Worm (Caenorhabditis elegans) whole organism, L4 larva: ENCODE data around the gene svh-5.
A peak's percentile ranks its signal among the peaks of the same experiment; 100 is the strongest.

Experiments used
- D1046.2 ChIP-seq: fragments of 200-800 bp; sonication (Bioruptor generic); IDR thresholded peaks from 2 replicates; pipeline ENCODE4 v1.3.6; 2022; ENCODE audit warnings: missing genetic modification characterization, missing compliant biosample characterization
- F49E8.2 ChIP-seq: sonication (generic microtip); optimal IDR thresholded peaks from 2 replicates; lab custom pipeline; 2016; ENCODE audit warnings: missing compliant biosample characterization, mild to moderate bottlenecking, missing genetic modification characterization, borderline replicate concordance
- T26A8.4 ChIP-seq: fragments of 200-800 bp; sonication (Bioruptor generic); IDR thresholded peaks from 2 replicates; pipeline ENCODE4 v1.3.6; 2022; ENCODE audit warnings: missing genetic modification characterization, missing compliant biosample characterization
- Y5F2A.4 ChIP-seq: fragments of 200-800 bp; sonication (Bioruptor generic); optimal IDR thresholded peaks from 2 replicates; lab custom pipeline; 2018; ENCODE audit warnings: mild to moderate bottlenecking, missing genetic modification characterization, missing compliant biosample characterization
- ZK337.2 ChIP-seq: fragments of 200-800 bp; sonication (Bioruptor generic); IDR thresholded peaks from 2 replicates; pipeline ENCODE4 v1.3.6; 2022; ENCODE audit warnings: missing genetic modification reagents, missing genetic modification characterization, missing compliant biosample characterization
- ZK546.5 ChIP-seq, 2 experiments: sonication (generic microtip); optimal IDR thresholded peaks; 2 replicates each; lab custom pipeline; 2017; ENCODE audit warnings: missing biosample characterization in 2 of 2, missing genetic modification characterization in 2 of 2
- aha-1 ChIP-seq: fragments of 150-350 bp; peaks from one replicate; lab custom pipeline; 2014; ENCODE audit warnings: missing biosample characterization, missing genetic modification characterization
- aly-2 ChIP-seq: sonication (generic microtip); optimal IDR thresholded peaks from 2 replicates; lab custom pipeline; 2018; ENCODE audit warnings: missing biosample characterization, missing genetic modification characterization
- ceh-28 ChIP-seq: fragments of 150-350 bp; optimal IDR thresholded peaks from 2 replicates; lab custom pipeline; 2014; ENCODE audit warnings: missing biosample characterization, missing genetic modification reagents, missing genetic modification characterization
- ctbp-1 ChIP-seq: fragments of 200-800 bp; sonication (Bioruptor generic); IDR thresholded peaks from 2 replicates; pipeline ENCODE4 v1.3.6; 2022; ENCODE audit warnings: missing genetic modification reagents, missing genetic modification characterization, missing compliant biosample characterization
- daf-12 ChIP-seq: fragments of 150-350 bp; optimal IDR thresholded peaks from 2 replicates; lab custom pipeline; 2014; ENCODE audit warnings: missing biosample characterization, missing genetic modification reagents, missing genetic modification characterization
- daf-19 ChIP-seq: fragments of 200-800 bp; sonication (Bioruptor generic); conservative IDR thresholded peaks from 2 replicates; pipeline ENCODE4 v1.3.6; 2022; ENCODE audit warnings: missing genetic modification characterization, missing compliant biosample characterization
- dmd-8 ChIP-seq: fragments of 200-800 bp; sonication (Bioruptor generic); IDR thresholded peaks from 2 replicates; pipeline ENCODE4 v1.3.6; 2022; ENCODE audit warnings: missing genetic modification characterization, missing compliant biosample characterization
- dmd-9 ChIP-seq: fragments of 200-800 bp; sonication (Bioruptor generic); IDR thresholded peaks from 2 replicates; pipeline ENCODE4 v1.3.6; 2022; ENCODE audit warnings: missing genetic modification reagents, missing genetic modification characterization, missing compliant biosample characterization
- dpl-1 ChIP-seq: fragments of 150-350 bp; optimal IDR thresholded peaks from 2 replicates; lab custom pipeline; 2014; ENCODE audit warnings: missing biosample characterization, missing genetic modification reagents, missing genetic modification characterization
- egl-43 ChIP-seq: fragments of 200-800 bp; sonication (Bioruptor generic); IDR thresholded peaks from 2 replicates; pipeline ENCODE4 v1.3.6; 2022; ENCODE audit warnings: missing genetic modification reagents, missing genetic modification characterization, missing compliant biosample characterization
- hif-1 ChIP-seq, 2 experiments: sonication (generic microtip); optimal IDR thresholded peaks; 2 replicates each; lab custom pipeline; 2016 to 2017; ENCODE audit warnings: missing compliant biosample characterization in 2 of 2, missing genetic modification characterization in 2 of 2, missing genetic modification reagents in 2 of 2, missing genotype in 2 of 2, mild to moderate bottlenecking in 1 of 2
- hlh-11 ChIP-seq: fragments of 200-800 bp; sonication (Bioruptor generic); optimal IDR thresholded peaks from 2 replicates; lab custom pipeline; 2018; ENCODE audit warnings: mild to moderate bottlenecking, missing genetic modification characterization, missing compliant biosample characterization
- hlh-30 ChIP-seq: sonication (generic microtip); optimal IDR thresholded peaks from 2 replicates; lab custom pipeline; 2017; ENCODE audit warnings: antibody characterized with exemption, mild to moderate bottlenecking, missing genetic modification characterization, missing compliant biosample characterization; ENCODE audit not compliant: insufficient read depth
- hmg-1.1 ChIP-seq: fragments of 200-800 bp; sonication (Bioruptor generic); IDR thresholded peaks from 2 replicates; pipeline ENCODE4 v1.3.6; 2022; ENCODE audit warnings: missing genetic modification reagents, missing genetic modification characterization, missing compliant biosample characterization
- lim-7 ChIP-seq: fragments of 200-800 bp; sonication (Bioruptor generic); IDR thresholded peaks from 2 replicates; pipeline ENCODE4 v1.3.6; 2022; ENCODE audit warnings: missing genetic modification characterization, missing compliant biosample characterization
- lin-29 ChIP-seq: fragments of 200-800 bp; sonication (Bioruptor generic); IDR thresholded peaks from 2 replicates; pipeline ENCODE4 v1.3.6; 2022; ENCODE audit warnings: missing genetic modification reagents, missing genetic modification characterization, missing compliant biosample characterization
- lsy-2 ChIP-seq, 2 experiments: fragments of 150-350 bp in 1 of 2; sonication (generic microtip) in 1 of 2; optimal IDR thresholded peaks; 2 replicates each; lab custom pipeline; 2014 to 2017; ENCODE audit warnings: missing biosample characterization in 2 of 2, missing genetic modification characterization in 2 of 2
- madf-9 ChIP-seq: fragments of 200-800 bp; sonication (Bioruptor generic); conservative IDR thresholded peaks from 2 replicates; pipeline ENCODE4 v1.3.6; 2022; ENCODE audit warnings: missing genetic modification reagents, missing genetic modification characterization, missing compliant biosample characterization
- mdl-1 ChIP-seq, 2 experiments: fragments of 150-350 bp in 1 of 2; sonication (generic microtip) in 1 of 2; optimal IDR thresholded peaks; 2 replicates each; lab custom pipeline; 2014 to 2017; ENCODE audit warnings: missing biosample characterization in 2 of 2, missing genetic modification characterization in 2 of 2
- mep-1 ChIP-seq: fragments of 150-350 bp; sonication (generic microtip); optimal IDR thresholded peaks from 3 replicates; lab custom pipeline; 2014; ENCODE audit warnings: missing biosample characterization, missing genetic modification characterization
- mxl-2 ChIP-seq: fragments of 200-800 bp; sonication (Bioruptor generic); conservative IDR thresholded peaks from 2 replicates; pipeline ENCODE4 v1.3.6; 2022; ENCODE audit warnings: missing genetic modification reagents, missing genetic modification characterization, missing compliant biosample characterization
- nhr-102 ChIP-seq: sonication (generic microtip); optimal IDR thresholded peaks from 2 replicates; lab custom pipeline; 2016; ENCODE audit warnings: mild to moderate bottlenecking, missing genetic modification characterization, moderate library complexity, missing compliant biosample characterization
- nhr-11 ChIP-seq: fragments of 150-350 bp; optimal IDR thresholded peaks from 2 replicates; lab custom pipeline; 2014; ENCODE audit warnings: missing biosample characterization, missing genetic modification characterization
- nhr-111 ChIP-seq: fragments of 200-800 bp; sonication (Bioruptor generic); optimal IDR thresholded peaks from 2 replicates; lab custom pipeline; 2018; ENCODE audit warnings: mild to moderate bottlenecking, missing genetic modification characterization, missing compliant biosample characterization
- nhr-25 ChIP-seq: sonication (generic microtip); optimal IDR thresholded peaks from 2 replicates; lab custom pipeline; 2017; ENCODE audit warnings: missing genetic modification characterization, mild to moderate bottlenecking, missing compliant biosample characterization, antibody characterized with exemption, moderate library complexity, borderline replicate concordance; ENCODE audit not compliant: insufficient read depth
- nhr-41 ChIP-seq: fragments of 200-800 bp; sonication (Bioruptor generic); IDR thresholded peaks from 2 replicates; pipeline ENCODE4 v1.3.6; 2022; ENCODE audit warnings: missing genetic modification reagents, missing genetic modification characterization, missing compliant biosample characterization
- nhr-42 ChIP-seq: fragments of 200-800 bp; sonication (Bioruptor generic); IDR thresholded peaks from 2 replicates; pipeline ENCODE4 v1.3.6; 2022; ENCODE audit warnings: missing genetic modification characterization, missing compliant biosample characterization
- saeg-2 ChIP-seq: fragments of 200-800 bp; sonication (Bioruptor generic); IDR thresholded peaks from 2 replicates; pipeline ENCODE4 v1.3.6; 2022; ENCODE audit warnings: missing genetic modification reagents, missing genetic modification characterization, missing compliant biosample characterization
- spr-1 ChIP-seq: sonication (generic microtip); optimal IDR thresholded peaks from 2 replicates; lab custom pipeline; 2016; ENCODE audit warnings: mild to moderate bottlenecking, missing genetic modification characterization, missing compliant biosample characterization
- tag-97 ChIP-seq: fragments of 200-800 bp; sonication (Bioruptor generic); IDR thresholded peaks from 2 replicates; pipeline ENCODE4 v1.3.6; 2022; ENCODE audit warnings: missing genetic modification characterization, missing compliant biosample characterization
- unc-130 ChIP-seq: sonication (generic microtip); optimal IDR thresholded peaks from 2 replicates; lab custom pipeline; 2016; ENCODE audit warnings: missing genetic modification reagents, missing genetic modification characterization, missing compliant biosample characterization
- unc-62 ChIP-seq, 3 experiments: fragments of 150-350 bp in 1 of 3; sonication (generic microtip); optimal IDR thresholded peaks in 2 of 3; peaks in 1 of 3; 1 replicate in 1 of 3; 2 replicates in 2 of 3; lab custom pipeline; 2014 to 2017; ENCODE audit warnings: missing biosample characterization in 3 of 3, missing genetic modification characterization in 3 of 3, missing genetic modification reagents in 3 of 3, missing genotype in 1 of 3
- vab-7 ChIP-seq: fragments of 200-800 bp; sonication (Bioruptor generic); IDR thresholded peaks from 2 replicates; pipeline ENCODE4 v1.3.6; 2022; ENCODE audit warnings: missing genetic modification reagents, missing genetic modification characterization, missing compliant biosample characterization
- zip-2 ChIP-seq: fragments of 150-350 bp; optimal IDR thresholded peaks from 2 replicates; lab custom pipeline; 2014; ENCODE audit warnings: missing biosample characterization, missing genetic modification characterization

Gene svh-5

DNA sequence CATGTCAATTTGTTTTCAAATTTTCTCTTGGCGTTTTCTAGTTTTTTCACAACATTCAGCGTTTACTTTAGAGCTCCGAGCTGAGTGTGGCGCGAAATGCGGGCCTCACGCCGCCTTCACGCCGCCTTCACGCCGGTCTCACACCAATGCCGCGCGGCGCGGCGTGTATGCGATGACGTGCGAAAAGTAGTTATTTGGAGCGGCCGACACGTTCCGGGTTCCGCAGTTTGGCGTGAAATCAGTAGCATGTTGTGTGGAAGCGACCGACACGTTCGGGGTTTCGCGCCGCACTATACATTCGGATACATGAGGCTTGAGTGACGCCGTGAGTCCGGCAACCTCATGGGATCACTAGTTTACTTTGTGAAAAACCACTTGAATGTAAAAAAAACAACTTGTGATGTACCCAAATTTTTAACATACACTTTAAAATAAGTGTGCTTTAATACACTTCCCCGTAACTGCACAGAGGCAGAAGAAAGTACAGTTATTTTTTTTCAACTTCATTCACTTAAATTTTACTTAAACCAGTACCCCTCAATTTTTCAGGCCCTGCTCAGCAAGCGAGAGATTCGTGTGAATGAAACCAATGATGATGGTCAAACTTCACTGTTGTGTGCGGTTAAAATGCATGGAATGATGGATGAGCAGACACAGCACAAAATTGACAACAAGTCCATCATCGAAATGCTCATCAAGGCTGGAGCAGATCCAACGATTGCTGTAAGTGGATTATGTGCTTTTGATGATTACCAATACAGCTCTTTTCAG is 15.3 kb downstream of the svh-5 start (continued):
- no peak for TF ChIP-seq dmd-9 (GFP tag; lab: Robert Waterston, UW)
- 0 out of 2 replicates have a peak, but pooled peaks have one; percentile 56 for TF ChIP-seq D1046.2
- 0 out of 2 replicates have a peak, but pooled peaks have one; percentile 29 for TF ChIP-seq nhr-42 (GFP tag; lab: Robert Waterston, UW)
- no peak for TF ChIP-seq ZK337.2
- no peak for TF ChIP-seq mdl-1 (tag; optimal IDR thresholded peaks at IDR 0.05; lab: Kevin White, UChicago)
- TF ChIP-seq nhr-111 (GFP tag; lab: Kevin White, UChicago), result no peak
- TF ChIP-seq spr-1 (tag; lab: Kevin White, UChicago), result peak; percentile 18
- no peak for TF ChIP-seq saeg-2 (GFP tag; lab: Robert Waterston, UW)
- 0 out of 2 replicates have a peak, but pooled peaks have one; percentile 24 for TF ChIP-seq nhr-41 (GFP tag; lab: Robert Waterston, UW)

DNA sequence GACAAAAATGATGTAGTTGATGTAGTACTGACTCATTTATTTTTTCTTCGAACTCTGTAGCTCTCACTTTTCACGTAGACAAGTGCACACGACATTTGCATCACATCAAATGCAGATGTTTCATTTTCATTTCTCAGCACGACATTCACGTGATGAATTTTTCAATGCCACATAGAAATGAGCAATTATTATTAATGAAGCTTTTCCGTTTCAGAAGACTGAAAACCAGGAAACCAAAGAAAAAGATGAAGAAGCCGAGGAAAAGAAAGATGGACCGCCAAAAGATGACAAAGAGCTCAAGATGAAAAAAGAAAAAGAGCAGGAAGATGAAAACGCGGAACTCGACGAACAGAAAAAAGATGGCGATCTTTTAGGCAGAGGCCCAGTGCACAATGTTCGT is 22.0 kb downstream of the svh-5 start:
- TF ChIP-seq mep-1 (peak; percentile 40), unc-62 (GFP tag; optimal IDR thresholded peaks at IDR 0.05 in 1 of 2; lab: Kevin White, UChicago) (no peak), unc-62 (tag; optimal IDR thresholded peaks at IDR 0.05; lab: Kevin White, UChicago) (no peak), hlh-11 (no peak), hif-1 (tag; optimal IDR thresholded peaks at IDR 0.05; lab: Kevin White, UChicago) (peak in 1 of 2 experiments; percentile 50), lsy-2 (tag; optimal IDR thresholded peaks at IDR 0.05; lab: Kevin White, UChicago) (peak in 1 of 2 experiments; percentile 63), hlh-30 (peak; percentile 35)
- TF ChIP-seq, all 104 proteins: peak for 4

DNA sequence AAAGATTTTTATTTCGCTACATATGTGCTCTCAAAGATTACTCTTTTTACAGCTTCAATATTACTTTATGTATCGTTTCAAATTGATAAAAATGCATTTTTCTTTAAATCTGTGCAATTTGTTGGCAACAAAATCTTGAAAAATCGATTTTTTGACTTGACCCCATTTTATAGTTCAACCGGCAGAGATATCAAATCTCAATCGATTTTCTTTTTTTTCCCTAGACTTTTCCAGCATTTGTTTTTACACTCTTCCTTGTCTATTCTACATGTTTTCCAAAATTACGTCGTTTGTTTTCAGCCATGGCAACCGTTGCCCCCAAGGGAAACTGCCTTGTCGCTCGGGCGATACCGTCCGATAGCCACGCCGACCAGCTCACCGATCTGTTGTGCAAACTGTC is 22.7 kb downstream of the svh-5 start, which contains the start of gene nfki-1:
Gene nfki-1, plus strand, starts transcription at position 301 of the 400 bp plus-strand sequence.
- no peak for TF ChIP-seq nhr-25 (tag; lab: Kevin White, UChicago)
- TF ChIP-seq egl-43 (GFP tag; lab: Robert Waterston, UW), result 0 out of 2 replicates have a peak, but pooled peaks have one; percentile 4
- no peak for TF ChIP-seq nhr-41 (GFP tag; lab: Robert Waterston, UW)
- peak; percentile 53 for TF ChIP-seq aha-1 (tag; lab: Kevin White, UChicago)
- peak; percentile 10 for TF ChIP-seq ceh-28 (tag; lab: Kevin White, UChicago)
- TF ChIP-seq aly-2 (tag; lab: Kevin White, UChicago), result no peak

DNA sequence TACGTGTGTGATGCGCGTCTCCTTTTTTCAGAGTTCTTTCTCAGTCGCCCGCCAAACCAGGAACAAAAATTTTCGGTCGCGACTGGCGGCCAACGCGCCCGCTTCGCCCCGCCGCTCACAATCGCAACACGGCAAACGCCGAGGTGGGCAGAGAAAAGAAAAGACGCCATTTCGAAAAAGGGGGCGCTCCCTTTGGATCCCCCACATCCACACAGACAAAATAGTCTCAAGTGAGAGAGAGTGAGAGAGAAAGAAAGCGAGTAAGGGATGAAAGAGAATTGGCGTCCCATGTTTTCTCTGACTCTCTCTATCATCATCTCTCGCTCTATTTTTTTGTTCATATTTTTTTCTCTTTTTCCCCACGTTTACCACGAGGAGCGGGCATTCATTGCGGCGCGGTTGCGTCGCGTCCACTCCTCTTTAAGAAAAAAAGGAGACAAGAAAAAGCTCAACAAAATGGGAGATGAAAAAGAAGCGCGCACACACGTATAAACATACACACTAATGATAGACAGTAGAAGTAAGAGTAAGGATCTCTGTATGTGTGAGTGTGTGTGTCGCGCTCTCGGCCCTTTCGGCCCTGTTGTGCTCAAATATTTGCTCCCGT is 23.6 kb downstream of the svh-5 start:
- peak; percentile 70 for TF ChIP-seq nhr-11 (tag; lab: Kevin White, UChicago)
- peak; percentile 51 for TF ChIP-seq madf-9 (GFP tag; lab: Robert Waterston, UW)
- TF ChIP-seq zip-2 (tag; lab: Kevin White, UChicago), result peak; percentile 49
- no peak for TF ChIP-seq daf-12 (tag; lab: Kevin White, UChicago)
- TF ChIP-seq mxl-2, result 0 out of 2 replicates have a peak, but pooled peaks have one; percentile 4
- TF ChIP-seq egl-43 (GFP tag; lab: Robert Waterston, UW), result peak; percentile 82
- 0 out of 2 replicates have a peak, but pooled peaks have one; percentile 7 for TF ChIP-seq vab-7 (GFP tag; lab: Robert Waterston, UW)
- peak; percentile 63 to 81 for TF ChIP-seq lsy-2 (tag; optimal IDR thresholded peaks at IDR 0.05; lab: Kevin White, UChicago)
- TF ChIP-seq nhr-42 (GFP tag; lab: Robert Waterston, UW), result 0 out of 2 replicates have a peak, but pooled peaks have one; percentile 45
- TF ChIP-seq unc-130 (GFP tag; lab: Kevin White, UChicago), result no peak
- TF ChIP-seq mep-1, result peak; percentile 93
- peak; percentile 70; the same call in 1 of the 2 replicates for TF ChIP-seq daf-19
- peak; percentile 72; the same call in 1 of the 2 replicates for TF ChIP-seq T26A8.4 (GFP tag; lab: Robert Waterston, UW)
- peak; percentile 15 for TF ChIP-seq dpl-1 (GFP tag; lab: Kevin White, UChicago)
- no peak; the same call in 1 of the 2 replicates for TF ChIP-seq tag-97 (GFP tag; lab: Robert Waterston, UW)
- peak; percentile 56 for TF ChIP-seq nhr-102
- TF ChIP-seq ZK546.5 (tag; optimal IDR thresholded peaks at IDR 0.05; lab: Kevin White, UChicago), result no peak
- no peak for TF ChIP-seq lim-7 (GFP tag; lab: Robert Waterston, UW)
- peak; percentile 85 for TF ChIP-seq hmg-1.1 (GFP tag; lab: Robert Waterston, UW)
- TF ChIP-seq hif-1 (tag; optimal IDR thresholded peaks at IDR 0.05; lab: Kevin White, UChicago), result peak; percentile 48 to 94
- peak; percentile 63; the same call in 1 of the 2 replicates for TF ChIP-seq lin-29
- TF ChIP-seq dmd-8, result 0 out of 2 replicates have a peak, but pooled peaks have one; percentile 23
- peak; percentile 91 for TF ChIP-seq ctbp-1 (GFP tag; lab: Robert Waterston, UW)
- TF ChIP-seq F49E8.2 (tag; lab: Kevin White, UChicago), result no peak
- peak in 1 of 2 experiments; percentile 90 for TF ChIP-seq unc-62 (GFP tag; optimal IDR thresholded peaks at IDR 0.05 in 1 of 2; lab: Kevin White, UChicago)
- TF ChIP-seq unc-62 (tag; optimal IDR thresholded peaks at IDR 0.05; lab: Kevin White, UChicago), result no peak
- TF ChIP-seq Y5F2A.4 (GFP tag; lab: Kevin White, UChicago), result no peak
